Worm (Caenorhabditis elegans) whole organism, midembryonic: ENCODE measurements around the gene prx-6.

Experiments
- ref-1 ChIP-seq: fragments of 200-800 bp; sonication (Bioruptor generic); conservative IDR thresholded peaks from 2 replicates; pipeline ENCODE4 v1.3.6; 2022; ENCODE audit warnings: missing genetic modification reagents, missing genetic modification characterization, missing compliant biosample characterization
- ztf-23 ChIP-seq: fragments of 200-800 bp; sonication (Bioruptor generic); IDR thresholded peaks from 2 replicates; pipeline ENCODE4 v1.3.6; 2022; ENCODE audit warnings: missing genetic modification reagents, missing genetic modification characterization, missing compliant biosample characterization

DNA sequence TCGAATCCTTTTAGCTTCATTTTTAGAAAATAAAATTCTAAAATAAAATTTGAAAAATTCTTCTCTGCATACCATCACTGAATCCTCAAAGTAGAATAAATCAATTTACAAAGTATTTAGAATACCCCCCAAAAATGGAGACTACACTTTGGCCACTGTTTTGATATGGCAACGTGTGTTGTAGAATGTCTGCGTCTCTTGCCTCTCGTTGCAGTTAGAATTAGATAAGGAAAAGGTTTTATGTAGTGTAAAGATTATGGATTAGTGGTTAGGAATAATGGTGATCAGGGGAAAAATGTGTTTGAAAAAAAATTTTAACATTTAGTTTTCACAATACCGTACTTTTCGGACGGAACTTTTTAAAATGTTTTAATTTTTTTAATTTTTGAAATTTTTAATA is at the start of gene prx-6:
- TF ChIP-seq ref-1 (GFP tag; lab: Robert Waterston, UW) (no peak), ztf-23 (no peak)
